Fruit fly (Drosophila melanogaster) whole organism, embryonic: ENCODE results near the gene Rab9D.
A peak's percentile ranks its signal among the peaks of the same experiment; 100 is the strongest.

Experiments used
- Aef1 ChIP-seq: fragments of 200-800 bp; sonication (Bioruptor generic); IDR thresholded peaks from 3 replicates; pipeline ENCODE4 v1.3.6; 2022; ENCODE audit warnings: missing biosample characterization, missing genetic modification characterization
- Bteb2 ChIP-seq: fragments of 200-800 bp; sonication (Bioruptor generic); optimal IDR thresholded peaks from 2 replicates; lab custom pipeline; 2016; ENCODE audit warnings: missing biosample characterization, missing genetic modification characterization
- CG10267 ChIP-seq: fragments of 200-800 bp; sonication (Bioruptor generic); optimal IDR thresholded peaks from 2 replicates; lab custom pipeline; 2018; ENCODE audit warnings: missing biosample characterization, mild to moderate bottlenecking, missing genetic modification characterization, moderate library complexity
- CG11723 ChIP-seq: fragments of 200-800 bp; sonication (Bioruptor generic); optimal IDR thresholded peaks from 2 replicates; lab custom pipeline; 2017; ENCODE audit warnings: missing biosample characterization, mild to moderate bottlenecking, missing genetic modification characterization
- CG12155 ChIP-seq: fragments of 200-800 bp; sonication (Bioruptor generic); optimal IDR thresholded peaks from 3 replicates; lab custom pipeline; 2016; ENCODE audit warnings: missing biosample characterization, missing genetic modification characterization
- CG12299 ChIP-seq: fragments of 200-800 bp; sonication (Bioruptor generic); optimal IDR thresholded peaks from 2 replicates; lab custom pipeline; 2018; ENCODE audit warnings: missing biosample characterization, mild to moderate bottlenecking, missing genetic modification characterization
- CG12744 ChIP-seq: fragments of 200-800 bp; sonication (Bioruptor generic); optimal IDR thresholded peaks from 2 replicates; lab custom pipeline; 2016; ENCODE audit warnings: missing biosample characterization, missing genetic modification characterization
- CG12769 ChIP-seq: fragments of 200-800 bp; sonication (Bioruptor generic); optimal IDR thresholded peaks from 2 replicates; lab custom pipeline; 2019; ENCODE audit warnings: missing biosample characterization, mild to moderate bottlenecking, missing genetic modification characterization, moderate library complexity
- CG12942 ChIP-seq: fragments of 200-800 bp; sonication (Bioruptor generic); optimal IDR thresholded peaks from 3 replicates; lab custom pipeline; 2016; ENCODE audit warnings: missing biosample characterization, missing genetic modification characterization
- CG1529 ChIP-seq: fragments of 200-800 bp; sonication (Bioruptor generic); optimal IDR thresholded peaks from 3 replicates; lab custom pipeline; 2018; ENCODE audit warnings: missing biosample characterization, missing genetic modification characterization
- CG17829 ChIP-seq: fragments of 200-800 bp; optimal IDR thresholded peaks from 2 replicates; lab custom pipeline; 2019; ENCODE audit warnings: missing biosample characterization, mild to moderate bottlenecking, missing genetic modification characterization, moderate library complexity
- CG18476 ChIP-seq: fragments of 200-800 bp; sonication (Bioruptor generic); optimal IDR thresholded peaks from 2 replicates; lab custom pipeline; 2016; ENCODE audit warnings: missing biosample characterization, mild to moderate bottlenecking, missing genetic modification characterization
- CG2678 ChIP-seq: fragments of 200-800 bp; sonication (Bioruptor generic); optimal IDR thresholded peaks from 3 replicates; lab custom pipeline; 2019; ENCODE audit warnings: missing biosample characterization, mild to moderate bottlenecking, missing genetic modification characterization, moderate library complexity
- CG31365 ChIP-seq: fragments of 200-800 bp; sonication (Bioruptor generic); optimal IDR thresholded peaks from 2 replicates; lab custom pipeline; 2018; ENCODE audit warnings: missing biosample characterization, mild to moderate bottlenecking, missing genetic modification characterization
- CG5953 ChIP-seq: fragments of 200-800 bp; sonication (Bioruptor generic); IDR thresholded peaks from 2 replicates; pipeline ENCODE4 v1.3.6; 2022; ENCODE audit warnings: missing biosample characterization, missing genetic modification characterization
- CG6272 ChIP-seq: fragments of 200-800 bp; sonication (Bioruptor generic); IDR thresholded peaks from 2 replicates; pipeline ENCODE4 v1.3.6; 2022; ENCODE audit warnings: missing biosample characterization, missing genetic modification characterization
- CG7271 ChIP-seq: fragments of 200-800 bp; sonication (Bioruptor generic); optimal IDR thresholded peaks from 2 replicates; lab custom pipeline; 2018; ENCODE audit warnings: missing biosample characterization, mild to moderate bottlenecking, missing genetic modification characterization, moderate library complexity
- CG7372 ChIP-seq: fragments of 200-800 bp; sonication (Bioruptor generic); IDR thresholded peaks from 2 replicates; pipeline ENCODE4 v1.3.6; 2022; ENCODE audit warnings: missing biosample characterization, missing genetic modification characterization
- CG8765 ChIP-seq: fragments of 200-800 bp; sonication (Bioruptor generic); IDR thresholded peaks from 2 replicates; pipeline ENCODE4 v1.3.6; 2022; ENCODE audit warnings: missing biosample characterization, missing genetic modification characterization
- CG9609 ChIP-seq: fragments of 200-800 bp; sonication (Bioruptor generic); optimal IDR thresholded peaks from 3 replicates; lab custom pipeline; 2016; ENCODE audit warnings: missing biosample characterization, missing genetic modification characterization
- CG9727 ChIP-seq: fragments of 200-800 bp; sonication (Bioruptor generic); optimal IDR thresholded peaks from 3 replicates; lab custom pipeline; 2017; ENCODE audit warnings: missing biosample characterization, mild to moderate bottlenecking, missing genetic modification characterization
- CG9932 ChIP-seq: fragments of 200-800 bp; sonication (Bioruptor generic); IDR thresholded peaks from 2 replicates; pipeline ENCODE4 v1.3.6; 2022; ENCODE audit warnings: missing biosample characterization, missing genetic modification characterization
- CHES-1-like ChIP-seq: fragments of 200-800 bp; sonication (Bioruptor generic); optimal IDR thresholded peaks from 2 replicates; lab custom pipeline; 2016; ENCODE audit warnings: missing biosample characterization, missing genetic modification characterization
- D ChIP-seq, 2 experiments: fragments of 200-800 bp in 1 of 2; fragments of >200 bp in 1 of 2; sonication (Bioruptor generic) in 1 of 2; optimal IDR thresholded peaks; 2 replicates in 1 of 2; 3 replicates in 1 of 2; lab custom pipeline; 2017; ENCODE audit warnings: mild to moderate bottlenecking in 1 of 2, missing biosample characterization in 1 of 2, missing genetic modification characterization in 1 of 2, missing genetic modification reagents in 1 of 2
- Dad ChIP-seq: fragments of 200-800 bp; sonication (Bioruptor generic); optimal IDR thresholded peaks from 3 replicates; lab custom pipeline; 2016; ENCODE audit warnings: missing biosample characterization, missing genetic modification characterization
- Hmr ChIP-seq: fragments of 200-800 bp; sonication (Bioruptor generic); optimal IDR thresholded peaks from 3 replicates; lab custom pipeline; 2017; ENCODE audit warnings: mild to moderate bottlenecking, missing biosample characterization, missing genetic modification reagents, missing genetic modification characterization
- Hmx ChIP-seq: fragments of 200-800 bp; sonication (Bioruptor generic); optimal IDR thresholded peaks from 2 replicates; lab custom pipeline; 2016; ENCODE audit warnings: missing biosample characterization, missing genetic modification characterization
- Lim3 ChIP-seq: fragments of 200-800 bp; sonication (Bioruptor generic); IDR thresholded peaks from 2 replicates; pipeline ENCODE4 v1.3.6; 2022; ENCODE audit warnings: missing biosample characterization, missing genetic modification characterization
- Nf-YA ChIP-seq: fragments of 200-800 bp; sonication (Bioruptor generic); IDR thresholded peaks from 2 replicates; pipeline ENCODE4 v1.3.6; 2022; ENCODE audit warnings: missing biosample characterization, missing genetic modification characterization
- Spps ChIP-seq: fragments of 200-800 bp; sonication (Bioruptor generic); optimal IDR thresholded peaks from 2 replicates; lab custom pipeline; 2018; ENCODE audit warnings: missing biosample characterization, mild to moderate bottlenecking, missing genetic modification characterization
- al ChIP-seq: fragments of 200-800 bp; sonication (Bioruptor generic); IDR thresholded peaks from 2 replicates; pipeline ENCODE4 v1.3.6; 2022; ENCODE audit warnings: missing biosample characterization, missing genetic modification characterization
- bigmax ChIP-seq: fragments of 200-800 bp; sonication (Bioruptor generic); optimal IDR thresholded peaks from 2 replicates; lab custom pipeline; 2018; ENCODE audit warnings: missing biosample characterization, mild to moderate bottlenecking, missing genetic modification characterization
- btn ChIP-seq: fragments of 200-800 bp; sonication (Bioruptor generic); optimal IDR thresholded peaks from 2 replicates; lab custom pipeline; 2016; ENCODE audit warnings: missing biosample characterization, missing genetic modification characterization
- ci ChIP-seq: fragments of 200-800 bp; sonication (Bioruptor generic); IDR thresholded peaks from 3 replicates; pipeline ENCODE4 v1.3.6; 2022; ENCODE audit warnings: missing biosample characterization, missing genetic modification characterization
- ewg ChIP-seq: fragments of 200-800 bp; sonication (Bioruptor generic); optimal IDR thresholded peaks from 3 replicates; lab custom pipeline; 2017; ENCODE audit warnings: mild to moderate bottlenecking, missing biosample characterization, missing genetic modification reagents, missing genetic modification characterization
- ftz-f1 ChIP-seq: fragments of 200-800 bp; sonication (Bioruptor generic); optimal IDR thresholded peaks from 2 replicates; lab custom pipeline; 2016; ENCODE audit warnings: missing biosample characterization, missing genetic modification characterization
- gem ChIP-seq: fragments of 200-800 bp; sonication (Bioruptor generic); optimal IDR thresholded peaks from 2 replicates; lab custom pipeline; 2019; ENCODE audit warnings: missing biosample characterization, mild to moderate bottlenecking, missing genetic modification characterization, moderate library complexity
- hb ChIP-seq: fragments of 200-800 bp; sonication (Bioruptor generic); IDR thresholded peaks from 3 replicates; pipeline ENCODE4 v1.3.6; 2022; ENCODE audit warnings: missing biosample characterization, missing genetic modification characterization; ENCODE audit not compliant: partially characterized antibody
- hbn ChIP-seq: fragments of 200-800 bp; sonication (Bioruptor generic); IDR thresholded peaks from 2 replicates; pipeline ENCODE4 v1.3.6; 2022; ENCODE audit warnings: missing biosample characterization, missing genetic modification characterization; ENCODE audit not compliant: partially characterized antibody
- knrl ChIP-seq: fragments of 200-800 bp; sonication (Bioruptor generic); IDR thresholded peaks from 3 replicates; pipeline ENCODE4 v1.3.6; 2022; ENCODE audit warnings: missing biosample characterization, missing genetic modification characterization; ENCODE audit not compliant: partially characterized antibody
- maf-S ChIP-seq: fragments of 200-800 bp; sonication (Bioruptor generic); optimal IDR thresholded peaks from 2 replicates; lab custom pipeline; 2016; ENCODE audit warnings: missing biosample characterization, missing genetic modification characterization
- onecut ChIP-seq: fragments of 200-800 bp; sonication (Bioruptor generic); IDR thresholded peaks from 2 replicates; pipeline ENCODE4 v1.3.6; 2022; ENCODE audit warnings: missing biosample characterization, missing genetic modification characterization
- org-1 ChIP-seq: fragments of 200-800 bp; sonication (Bioruptor generic); optimal IDR thresholded peaks from 2 replicates; lab custom pipeline; 2017; ENCODE audit warnings: missing biosample characterization, missing genetic modification characterization
- otp ChIP-seq: fragments of 200-800 bp; sonication (Bioruptor generic); IDR thresholded peaks from 3 replicates; pipeline ENCODE4, ENCODE4 v1.3.6; 2022; ENCODE audit warnings: missing biosample characterization, missing genetic modification characterization
- pho ChIP-seq: fragments of 200-800 bp; sonication (Bioruptor generic); optimal IDR thresholded peaks from 2 replicates; lab custom pipeline; 2016; ENCODE audit warnings: missing biosample characterization, missing genetic modification characterization
- phol ChIP-seq: fragments of 200-800 bp; sonication (Bioruptor generic); optimal IDR thresholded peaks from 3 replicates; lab custom pipeline; 2018; ENCODE audit warnings: missing biosample characterization, mild to moderate bottlenecking, missing genetic modification characterization, moderate library complexity
- pita ChIP-seq: fragments of 200-800 bp; sonication (Bioruptor generic); optimal IDR thresholded peaks from 2 replicates; lab custom pipeline; 2017; ENCODE audit warnings: missing biosample characterization, mild to moderate bottlenecking, missing genetic modification characterization
- rib ChIP-seq: fragments of 200-800 bp; sonication (Bioruptor generic); IDR thresholded peaks from 2 replicates; pipeline ENCODE4 v1.3.6; 2022; ENCODE audit warnings: missing biosample characterization, missing genetic modification characterization
- salm ChIP-seq: fragments of 200-800 bp; sonication (Bioruptor generic); optimal IDR thresholded peaks from 2 replicates; lab custom pipeline; 2018; ENCODE audit warnings: missing biosample characterization, mild to moderate bottlenecking, missing genetic modification characterization
- seq ChIP-seq: fragments of 200-800 bp; sonication (Bioruptor generic); IDR thresholded peaks from 2 replicates; pipeline ENCODE4 v1.3.6; 2022; ENCODE audit warnings: missing biosample characterization, missing genetic modification characterization
- z ChIP-seq: fragments of 200-800 bp; sonication (Bioruptor generic); IDR thresholded peaks from 3 replicates; pipeline ENCODE4 v1.3.6; 2022; ENCODE audit warnings: missing biosample characterization, missing genetic modification characterization

The Rab9D gene

dm6 chrX:10601479-10601921 lies 12.6 kb downstream of the Rab9D start (continued):
- TF ChIP-seq D (optimal IDR thresholded peaks at IDR 0.05; lab: Kevin White, UChicago) (no peak), D (GFP tag; optimal IDR thresholded peaks at IDR 0.05; lab: Kevin White, UChicago) (peak; percentile 31), CG7372 (GFP tag; lab: Robert Waterston, UW) (no peak), hbn (GFP tag; lab: Robert Waterston, UW) (no peak), onecut (GFP tag; lab: Robert Waterston, UW) (no peak), CG1529 (no peak), Lim3 (no peak), z (GFP tag; lab: Robert Waterston, UW) (no peak), otp (GFP tag; lab: Robert Waterston, UW) (no peak), org-1 (GFP tag; lab: Kevin White, UChicago) (no peak), CHES-1-like (GFP tag; lab: Kevin White, UChicago) (no peak), btn (GFP tag; lab: Kevin White, UChicago) (no peak), CG12744 (GFP tag; lab: Kevin White, UChicago) (no peak), CG12942 (GFP tag; lab: Kevin White, UChicago) (no peak), Spps (tag; lab: Kevin White, UChicago) (no peak), CG9727 (GFP tag; lab: Kevin White, UChicago) (peak; percentile 47), al (GFP tag; lab: Robert Waterston, UW) (peak; percentile 36; the same call in 1 of the 2 replicates), Dad (GFP tag; lab: Kevin White, UChicago) (no peak), CG12299 (tag; lab: Kevin White, UChicago) (no peak), CG18476 (GFP tag; lab: Kevin White, UChicago) (no peak), rib (GFP tag; lab: Robert Waterston, UW) (no peak), bigmax (GFP tag; lab: Kevin White, UChicago) (no peak), Aef1 (peak; percentile 51), salm (tag; lab: Kevin White, UChicago) (no peak), CG17829 (tag; lab: Kevin White, UChicago) (no peak), ci (GFP tag; lab: Robert Waterston, UW) (peak; percentile 72; the same call in 2 of the 3 replicates), CG9932 (GFP tag; lab: Robert Waterston, UW) (peak; percentile 76), CG12155 (peak; percentile 30), seq (GFP tag; lab: Robert Waterston, UW) (no peak), hb (GFP tag; lab: Robert Waterston, UW) (no peak), ewg (GFP tag; lab: Kevin White, UChicago) (no peak), pita (no peak), CG7271 (tag; lab: Kevin White, UChicago) (no peak), CG31365 (no peak), maf-S (GFP tag; lab: Kevin White, UChicago) (peak; percentile 13), Nf-YA (GFP tag; lab: Robert Waterston, UW) (no peak), knrl (GFP tag; lab: Robert Waterston, UW) (no peak), Bteb2 (GFP tag; lab: Kevin White, UChicago) (no peak), Hmr (GFP tag; lab: Kevin White, UChicago) (peak; percentile 18), CG11723 (GFP tag; lab: Kevin White, UChicago) (peak; percentile 10), gem (tag; lab: Kevin White, UChicago) (peak; percentile 65), pho (GFP tag; lab: Kevin White, UChicago) (no peak), CG10267 (peak; percentile 15), CG6272 (GFP tag; lab: Robert Waterston, UW) (no peak), Hmx (GFP tag; lab: Kevin White, UChicago) (no peak), CG9609 (GFP tag; lab: Kevin White, UChicago) (no peak), CG8765 (GFP tag; lab: Robert Waterston, UW) (peak; percentile 36; the same call in 1 of the 2 replicates), ftz-f1 (GFP tag; lab: Kevin White, UChicago) (peak; percentile 35), CG12769 (tag; lab: Kevin White, UChicago) (peak; percentile 65), phol (tag; lab: Kevin White, UChicago) (peak; percentile 47), CG5953 (GFP tag; lab: Robert Waterston, UW) (no peak), CG2678 (peak; percentile 48)
